Fruit fly (Drosophila melanogaster) whole organism, prepupa: ENCODE measurements around the gene CG13713.
A peak's percentile ranks its signal among the peaks of the same experiment; 100 is the strongest.

Experiments
- Blimp-1 ChIP-seq: fragments of 200-800 bp; sonication (Bioruptor generic); optimal IDR thresholded peaks from 3 replicates; lab custom pipeline; 2017; ENCODE audit warnings: missing biosample characterization, missing genetic modification characterization, mild to moderate bottlenecking, moderate library complexity, missing genetic modification reagents
- CG10631 ChIP-seq: fragments of 200-800 bp; sonication (Bioruptor generic); optimal IDR thresholded peaks from 2 replicates; lab custom pipeline; 2016; ENCODE audit warnings: missing biosample characterization, missing genetic modification characterization
- CG10669 ChIP-seq: fragments of 200-800 bp; sonication (Bioruptor generic); optimal IDR thresholded peaks from 3 replicates; lab custom pipeline; 2018; ENCODE audit warnings: missing biosample characterization, mild to moderate bottlenecking, missing genetic modification characterization, moderate library complexity
- CG11762 ChIP-seq: fragments of 200-800 bp; sonication (Bioruptor generic); optimal IDR thresholded peaks from 3 replicates; lab custom pipeline; 2016; ENCODE audit warnings: missing biosample characterization, missing genetic modification characterization; ENCODE audit not compliant: insufficient read depth
- CG11902 ChIP-seq: fragments of 200-800 bp; sonication (Bioruptor generic); optimal IDR thresholded peaks from 3 replicates; lab custom pipeline; 2016; ENCODE audit warnings: missing biosample characterization, missing genetic modification characterization
- CG15336 ChIP-seq: fragments of 200-800 bp; sonication (Bioruptor generic); IDR thresholded peaks from 2 replicates; pipeline ENCODE4 v1.3.6; 2022; ENCODE audit warnings: missing biosample characterization, missing genetic modification characterization
- CG1621 ChIP-seq: fragments of 200-800 bp; sonication (Bioruptor generic); optimal IDR thresholded peaks from 3 replicates; lab custom pipeline; 2018; ENCODE audit warnings: missing biosample characterization, mild to moderate bottlenecking, missing genetic modification characterization
- CG16779 ChIP-seq: fragments of 200-800 bp; sonication (Bioruptor generic); optimal IDR thresholded peaks from 3 replicates; lab custom pipeline; 2017; ENCODE audit warnings: missing biosample characterization, mild to moderate bottlenecking, missing genetic modification characterization
- CG3032 ChIP-seq: fragments of 200-800 bp; optimal IDR thresholded peaks from 2 replicates; lab custom pipeline; 2019; ENCODE audit warnings: missing biosample characterization, mild to moderate bottlenecking, missing genetic modification characterization, moderate library complexity
- CG31627 ChIP-seq: fragments of 200-800 bp; sonication (Bioruptor generic); optimal IDR thresholded peaks from 3 replicates; lab custom pipeline; 2016; ENCODE audit warnings: missing biosample characterization, missing genetic modification characterization
- CG34406 ChIP-seq: fragments of 200-800 bp; sonication (Bioruptor generic); optimal IDR thresholded peaks from 3 replicates; lab custom pipeline; 2016; ENCODE audit warnings: missing biosample characterization, missing genetic modification characterization
- CG3919 ChIP-seq: fragments of 200-800 bp; sonication (Bioruptor generic); optimal IDR thresholded peaks from 3 replicates; lab custom pipeline; 2016; ENCODE audit warnings: missing biosample characterization, missing genetic modification characterization
- CG4318 ChIP-seq: fragments of 200-800 bp; sonication (Bioruptor generic); optimal IDR thresholded peaks from 3 replicates; lab custom pipeline; 2017; ENCODE audit warnings: missing biosample characterization, mild to moderate bottlenecking, missing genetic modification characterization
- CG6163 ChIP-seq: fragments of 200-800 bp; sonication (Bioruptor generic); IDR thresholded peaks from 3 replicates; pipeline ENCODE4 v1.3.6; 2022; ENCODE audit warnings: missing biosample characterization, missing genetic modification characterization
- CG6276 ChIP-seq: fragments of 200-800 bp; sonication (Bioruptor generic); optimal IDR thresholded peaks from 2 replicates; lab custom pipeline; 2017; ENCODE audit warnings: missing biosample characterization, mild to moderate bottlenecking, missing genetic modification characterization
- CG6792 ChIP-seq: fragments of 200-800 bp; sonication (Bioruptor generic); optimal IDR thresholded peaks from 3 replicates; lab custom pipeline; 2016; ENCODE audit warnings: missing biosample characterization, missing genetic modification characterization
- CG7368 ChIP-seq: fragments of 200-800 bp; sonication (Bioruptor generic); optimal IDR thresholded peaks from 3 replicates; lab custom pipeline; 2016; ENCODE audit warnings: missing biosample characterization, missing genetic modification characterization
- CG8119 ChIP-seq: fragments of 200-800 bp; sonication (Bioruptor generic); IDR thresholded peaks from 3 replicates; pipeline ENCODE4 v1.3.6; 2022; ENCODE audit warnings: missing biosample characterization, missing genetic modification characterization
- CG8632 ChIP-seq: fragments of 200-800 bp; sonication (Bioruptor generic); optimal IDR thresholded peaks from 3 replicates; lab custom pipeline; 2016; ENCODE audit warnings: missing biosample characterization, missing genetic modification characterization
- CG9139 ChIP-seq: fragments of 200-800 bp; sonication (Bioruptor generic); optimal IDR thresholded peaks from 3 replicates; lab custom pipeline; 2017; ENCODE audit warnings: missing biosample characterization, mild to moderate bottlenecking, missing genetic modification characterization
- Eip75B ChIP-seq: fragments of 200-800 bp; sonication (Bioruptor generic); optimal IDR thresholded peaks from 3 replicates; lab custom pipeline; 2016; ENCODE audit warnings: missing biosample characterization, missing genetic modification characterization
- Eip78C ChIP-seq: fragments of 200-800 bp; sonication (Bioruptor generic); peaks from one replicate; lab custom pipeline; 2016; ENCODE audit warnings: missing biosample characterization, missing genetic modification characterization
- Eip93F ChIP-seq: fragments of 200-800 bp; sonication (Bioruptor generic); optimal IDR thresholded peaks from 2 replicates; lab custom pipeline; 2016; ENCODE audit warnings: missing biosample characterization, mild to moderate bottlenecking, missing genetic modification characterization
- Ets21C ChIP-seq: fragments of 200-800 bp; sonication (Bioruptor generic); optimal IDR thresholded peaks from 3 replicates; lab custom pipeline; 2016; ENCODE audit warnings: missing biosample characterization, missing genetic modification characterization
- Ets96B ChIP-seq: fragments of 200-800 bp; optimal IDR thresholded peaks from 2 replicates; lab custom pipeline; 2019; ENCODE audit warnings: missing biosample characterization, mild to moderate bottlenecking, missing genetic modification characterization, moderate library complexity
- Gug ChIP-seq: fragments of 200-800 bp; sonication (Bioruptor generic); IDR thresholded peaks from 2 replicates; pipeline ENCODE4 v1.3.6; 2022; ENCODE audit warnings: missing biosample characterization, missing genetic modification characterization
- Hr38 ChIP-seq: sonication (Bioruptor generic); optimal IDR thresholded peaks from 2 replicates; lab custom pipeline; 2016; ENCODE audit warnings: missing biosample characterization, missing genetic modification characterization
- Hr39 ChIP-seq: fragments of 200-800 bp; sonication (Bioruptor generic); optimal IDR thresholded peaks from 2 replicates; lab custom pipeline; 2016; ENCODE audit warnings: missing biosample characterization, missing genetic modification characterization
- Hr4 ChIP-seq: fragments of 200-800 bp; sonication (Bioruptor generic); optimal IDR thresholded peaks from 3 replicates; lab custom pipeline; 2016; ENCODE audit warnings: missing biosample characterization, missing genetic modification characterization
- Lpt ChIP-seq: fragments of 200-800 bp; sonication (Bioruptor generic); optimal IDR thresholded peaks from 3 replicates; lab custom pipeline; 2016; ENCODE audit warnings: missing biosample characterization, missing genetic modification characterization
- Met ChIP-seq: fragments of 200-800 bp; sonication (Bioruptor generic); optimal IDR thresholded peaks from 3 replicates; lab custom pipeline; 2016; ENCODE audit warnings: missing biosample characterization, missing genetic modification characterization
- OdsH ChIP-seq: fragments of 200-800 bp; sonication (Bioruptor generic); optimal IDR thresholded peaks from 3 replicates; lab custom pipeline; 2016; ENCODE audit warnings: missing biosample characterization, missing genetic modification characterization
- Smox ChIP-seq: fragments of 200-800 bp; sonication (Bioruptor generic); optimal IDR thresholded peaks from 3 replicates; lab custom pipeline; 2016; ENCODE audit warnings: missing biosample characterization, missing genetic modification characterization
- Sox102F ChIP-seq: fragments of 200-800 bp; sonication (Bioruptor generic); optimal IDR thresholded peaks from 2 replicates; lab custom pipeline; 2016; ENCODE audit warnings: missing biosample characterization, mild to moderate bottlenecking, missing genetic modification characterization
- Sox14 ChIP-seq: fragments of 200-800 bp; sonication (Bioruptor generic); optimal IDR thresholded peaks from 3 replicates; lab custom pipeline; 2016; ENCODE audit warnings: missing biosample characterization, missing genetic modification characterization
- Sox15 ChIP-seq: fragments of 200-800 bp; sonication (Bioruptor generic); optimal IDR thresholded peaks from 3 replicates; lab custom pipeline; 2016; ENCODE audit warnings: missing biosample characterization, missing genetic modification characterization
- achi ChIP-seq: fragments of 200-800 bp; sonication (Bioruptor generic); optimal IDR thresholded peaks from 3 replicates; lab custom pipeline; 2016; ENCODE audit warnings: missing biosample characterization, missing genetic modification characterization
- cyc ChIP-seq: fragments of 200-800 bp; sonication (Bioruptor generic); optimal IDR thresholded peaks from 3 replicates; lab custom pipeline; 2016; ENCODE audit warnings: missing biosample characterization, missing genetic modification characterization
- dac ChIP-seq: fragments of 200-800 bp; sonication (Bioruptor generic); optimal IDR thresholded peaks from 2 replicates; lab custom pipeline; 2017; ENCODE audit warnings: missing biosample characterization, mild to moderate bottlenecking, missing genetic modification characterization
- dsx ChIP-seq: fragments of 200-800 bp; optimal IDR thresholded peaks from 3 replicates; lab custom pipeline; 2019; ENCODE audit warnings: missing biosample characterization, mild to moderate bottlenecking, missing genetic modification characterization, moderate library complexity; ENCODE audit not compliant: poor library complexity, severe bottlenecking
- eg ChIP-seq: fragments of 200-800 bp; sonication (Bioruptor generic); IDR thresholded peaks from 3 replicates; pipeline ENCODE4 v1.3.6; 2022; ENCODE audit warnings: missing biosample characterization, missing genetic modification characterization
- esn ChIP-seq: fragments of 200-800 bp; sonication (Bioruptor generic); optimal IDR thresholded peaks from 2 replicates; lab custom pipeline; 2016; ENCODE audit warnings: missing biosample characterization, mild to moderate bottlenecking, missing genetic modification characterization, moderate library complexity
- fd85E ChIP-seq: fragments of 200-800 bp; sonication (Bioruptor generic); optimal IDR thresholded peaks from 3 replicates; lab custom pipeline; 2016; ENCODE audit warnings: missing biosample characterization, missing genetic modification characterization
- fkh ChIP-seq: fragments of 200-800 bp; sonication (Bioruptor generic); optimal IDR thresholded peaks from 3 replicates; lab custom pipeline; 2017; ENCODE audit warnings: missing biosample characterization, mild to moderate bottlenecking, missing genetic modification characterization, moderate library complexity
- lz ChIP-seq: fragments of 200-800 bp; sonication (Bioruptor generic); optimal IDR thresholded peaks from 3 replicates; lab custom pipeline; 2016; ENCODE audit warnings: missing biosample characterization, missing genetic modification characterization
- net ChIP-seq: fragments of 200-800 bp; sonication (Bioruptor generic); optimal IDR thresholded peaks from 3 replicates; lab custom pipeline; 2016; ENCODE audit warnings: missing biosample characterization, missing genetic modification characterization
- pdm3 ChIP-seq: fragments of 200-800 bp; sonication (Bioruptor generic); optimal IDR thresholded peaks from 3 replicates; lab custom pipeline; 2016; ENCODE audit warnings: missing biosample characterization, missing genetic modification characterization
- salr ChIP-seq, 2 experiments: fragments of 200-800 bp; sonication (Bioruptor generic); optimal IDR thresholded peaks; 3 replicates each; lab custom pipeline; 2016 to 2018; ENCODE audit warnings: missing biosample characterization in 2 of 2, missing genetic modification characterization in 2 of 2, mild to moderate bottlenecking in 1 of 2
- spab ChIP-seq: fragments of 200-800 bp; sonication (Bioruptor generic); optimal IDR thresholded peaks from 2 replicates; lab custom pipeline; 2017; ENCODE audit warnings: missing biosample characterization, mild to moderate bottlenecking, missing genetic modification characterization, missing genetic modification reagents
- ss ChIP-seq, 2 experiments: fragments of 200-800 bp; sonication (Bioruptor generic); optimal IDR thresholded peaks; 2 replicates in 1 of 2; 3 replicates in 1 of 2; lab custom pipeline; 2017 to 2018; ENCODE audit warnings: mild to moderate bottlenecking in 2 of 2, missing biosample characterization in 2 of 2, missing genetic modification characterization in 2 of 2, moderate library complexity in 1 of 2
- svp ChIP-seq: fragments of 200-800 bp; sonication (Bioruptor generic); peaks from one replicate; lab custom pipeline; 2016; ENCODE audit warnings: missing biosample characterization, missing genetic modification characterization
- topi ChIP-seq: fragments of 200-800 bp; sonication (Bioruptor generic); optimal IDR thresholded peaks from 3 replicates; lab custom pipeline; 2016; ENCODE audit warnings: missing biosample characterization, missing genetic modification characterization
- vri ChIP-seq: fragments of 200-800 bp; sonication (Bioruptor generic); optimal IDR thresholded peaks from 3 replicates; lab custom pipeline; 2016; ENCODE audit warnings: missing biosample characterization, mild to moderate bottlenecking, missing genetic modification characterization

CG13713 gene

DNA sequence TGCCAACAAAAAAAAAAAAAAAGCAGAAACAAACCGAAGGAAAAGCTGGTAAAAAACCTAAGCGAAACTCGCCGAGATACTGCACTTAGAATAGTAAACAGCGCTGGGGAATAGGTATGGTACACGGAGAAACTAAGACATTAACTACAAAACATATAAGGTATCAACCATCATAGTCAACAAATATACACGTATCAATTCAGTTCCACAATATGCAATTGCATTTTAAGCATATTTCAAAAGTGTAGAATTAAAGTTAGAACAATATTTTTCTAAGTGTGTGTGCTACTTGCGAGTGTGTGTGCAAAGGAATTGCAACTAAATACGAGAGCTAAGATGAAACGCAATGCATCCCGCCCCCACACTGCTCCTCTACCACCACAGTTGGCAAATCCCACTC lies 10.4 kb downstream of the CG13713 start:
- TF ChIP-seq Sox102F (no peak), Eip93F (GFP tag; lab: Kevin White, UChicago) (no peak), CG34406 (GFP tag; lab: Kevin White, UChicago) (no peak), esn (GFP tag; lab: Kevin White, UChicago) (peak; percentile 15), Sox15 (GFP tag; lab: Kevin White, UChicago) (no peak), ss (GFP tag; optimal IDR thresholded peaks at IDR 0.05; lab: Kevin White, UChicago) (no peak), CG6276 (GFP tag; lab: Kevin White, UChicago) (peak; percentile 77), Lpt (GFP tag; lab: Kevin White, UChicago) (peak; percentile 61), CG15336 (GFP tag; lab: Robert Waterston, UW) (peak; percentile 92), Hr38 (GFP tag; lab: Kevin White, UChicago) (no peak), cyc (peak; percentile 2), Gug (peak; percentile 87), CG31627 (no peak), CG4318 (GFP tag; lab: Kevin White, UChicago) (peak; percentile 74), Smox (GFP tag; lab: Kevin White, UChicago) (no peak), CG7368 (peak; percentile 9), Met (GFP tag; lab: Kevin White, UChicago) (no peak), vri (no peak), Ets21C (no peak), OdsH (GFP tag; lab: Kevin White, UChicago) (peak; percentile 72), topi (peak; percentile 48), dac (peak; percentile 53), CG11902 (no peak), CG10631 (GFP tag; lab: Kevin White, UChicago) (peak; percentile 70), Blimp-1 (GFP tag; lab: Kevin White, UChicago) (no peak), pdm3 (GFP tag; lab: Kevin White, UChicago) (peak; percentile 64), CG3919 (GFP tag; lab: Kevin White, UChicago) (peak; percentile 80), CG6163 (peak; percentile 91), Ets96B (peak; percentile 45), CG3032 (tag; lab: Kevin White, UChicago) (peak; percentile 52), Sox14 (peak; percentile 72), lz (GFP tag; lab: Kevin White, UChicago) (no peak), CG10669 (GFP tag; lab: Kevin White, UChicago) (peak; percentile 9), svp (GFP tag; lab: Kevin White, UChicago) (peak; percentile 49), achi (GFP tag; lab: Kevin White, UChicago) (peak; percentile 71), CG8119 (GFP tag; lab: Robert Waterston, UW) (peak; percentile 91), Eip78C (peak; percentile 89), CG16779 (tag; lab: Kevin White, UChicago) (peak; percentile 6), CG11762 (GFP tag; lab: Kevin White, UChicago) (peak; percentile 33), fd85E (GFP tag; lab: Kevin White, UChicago) (no peak), Hr39 (GFP tag; lab: Kevin White, UChicago) (no peak), spab (GFP tag; lab: Kevin White, UChicago) (no peak), salr (GFP tag; optimal IDR thresholded peaks at IDR 0.05; lab: Kevin White, UChicago) (peak in 1 of 2 experiments; percentile 81), CG1621 (peak; percentile 20), Hr4 (GFP tag; lab: Kevin White, UChicago) (peak; percentile 71), dsx (GFP tag; lab: Kevin White, UChicago) (peak; percentile 31), net (peak; percentile 40), Eip75B (peak; percentile 58), CG6792 (GFP tag; lab: Kevin White, UChicago) (peak; percentile 43), eg (GFP tag; lab: Robert Waterston, UW) (peak; percentile 88), CG9139 (no peak), fkh (GFP tag; lab: Kevin White, UChicago) (no peak), CG8632 (GFP tag; lab: Kevin White, UChicago) (no peak)
